Worm (Caenorhabditis elegans) whole organism, mixed stage, embryonic: ENCODE data around the gene kin-2.

Source experiments
- M03D4.4 ChIP-seq: sonication (generic microtip); optimal IDR thresholded peaks from 2 replicates; lab custom pipeline; 2017; ENCODE audit warnings: mild to moderate bottlenecking, missing genetic modification characterization, missing compliant biosample characterization
- bed-3 ChIP-seq: fragments of 200-800 bp; sonication (Bioruptor generic); optimal IDR thresholded peaks from 3 replicates; lab custom pipeline; 2018; ENCODE audit warnings: mild to moderate bottlenecking, missing genetic modification characterization, moderate library complexity, missing compliant biosample characterization
- blmp-1 ChIP-seq: fragments of 150-350 bp; optimal IDR thresholded peaks from 2 replicates; lab custom pipeline; 2014; ENCODE audit warnings: missing biosample characterization, missing genetic modification characterization
- ceh-39 ChIP-seq: fragments of 150-350 bp; optimal IDR thresholded peaks from 2 replicates; lab custom pipeline; 2014; ENCODE audit warnings: missing biosample characterization, missing genetic modification characterization
- ceh-43 ChIP-seq: fragments of 200-800 bp; sonication (Bioruptor generic); optimal IDR thresholded peaks from 2 replicates; lab custom pipeline; 2018; ENCODE audit warnings: mild to moderate bottlenecking, missing genetic modification characterization, moderate library complexity, missing compliant biosample characterization
- ceh-83 ChIP-seq: fragments of 200-800 bp; sonication (Bioruptor generic); optimal IDR thresholded peaks from 2 replicates; lab custom pipeline; 2018; ENCODE audit warnings: mild to moderate bottlenecking, missing genetic modification characterization, missing compliant biosample characterization
- ces-1 ChIP-seq: fragments of 150-350 bp; optimal IDR thresholded peaks from 2 replicates; lab custom pipeline; 2014; ENCODE audit warnings: missing biosample characterization, missing genetic modification reagents, missing genetic modification characterization
- cnd-1 ChIP-seq: fragments of 200-800 bp; sonication (Bioruptor generic); optimal IDR thresholded peaks from 2 replicates; lab custom pipeline; 2018; ENCODE audit warnings: mild to moderate bottlenecking, missing genetic modification characterization, missing compliant biosample characterization
- drap-1 ChIP-seq: fragments of 200-800 bp; sonication (Bioruptor generic); optimal IDR thresholded peaks from 3 replicates; lab custom pipeline; 2018; ENCODE audit warnings: mild to moderate bottlenecking, missing genetic modification characterization, missing compliant biosample characterization
- elt-1 ChIP-seq: sonication (generic microtip); optimal IDR thresholded peaks from 2 replicates; lab custom pipeline; 2017; ENCODE audit warnings: missing genetic modification characterization, mild to moderate bottlenecking, missing compliant biosample characterization, antibody characterized with exemption, moderate library complexity, borderline replicate concordance; ENCODE audit not compliant: insufficient read depth
- elt-3 ChIP-seq: fragments of 150-350 bp; optimal IDR thresholded peaks from 2 replicates; lab custom pipeline; 2014; ENCODE audit warnings: missing biosample characterization, missing genetic modification characterization
- hlh-1 ChIP-seq: fragments of 150-350 bp; optimal IDR thresholded peaks from 2 replicates; lab custom pipeline; 2014; ENCODE audit warnings: missing biosample characterization, missing genetic modification reagents, missing genetic modification characterization
- lin-13 ChIP-seq: fragments of 150-350 bp; optimal IDR thresholded peaks from 2 replicates; lab custom pipeline; 2014; ENCODE audit warnings: missing biosample characterization, missing genetic modification characterization
- lin-32 ChIP-seq: fragments of 200-800 bp; sonication (Bioruptor generic); optimal IDR thresholded peaks from 2 replicates; lab custom pipeline; 2018; ENCODE audit warnings: mild to moderate bottlenecking, missing genetic modification characterization, missing compliant biosample characterization
- lsy-2 ChIP-seq: fragments of 150-350 bp; optimal IDR thresholded peaks from 2 replicates; lab custom pipeline; 2014; ENCODE audit warnings: missing biosample characterization, missing genetic modification characterization
- mab-5 ChIP-seq: fragments of 150-350 bp; optimal IDR thresholded peaks from 2 replicates; lab custom pipeline; 2014; ENCODE audit warnings: missing biosample characterization, missing genetic modification characterization
- mep-1 ChIP-seq: fragments of 150-350 bp; optimal IDR thresholded peaks from 2 replicates; lab custom pipeline; 2017; ENCODE audit warnings: missing biosample characterization, missing genetic modification reagents, missing genetic modification characterization, inconsistent platforms
- nhr-12 ChIP-seq: fragments of 150-350 bp; optimal IDR thresholded peaks from 2 replicates; lab custom pipeline; 2014; ENCODE audit warnings: missing biosample characterization, missing genetic modification characterization
- nhr-2 ChIP-seq: fragments of 150-350 bp; optimal IDR thresholded peaks from 2 replicates; lab custom pipeline; 2014; ENCODE audit warnings: missing biosample characterization, missing genetic modification characterization
- nhr-76 ChIP-seq: sonication (generic microtip); optimal IDR thresholded peaks from 2 replicates; lab custom pipeline; 2017; ENCODE audit warnings: missing biosample characterization, missing genetic modification characterization
- sem-2 ChIP-seq: fragments of 200-800 bp; sonication (Bioruptor generic); optimal IDR thresholded peaks from 2 replicates; lab custom pipeline; 2018; ENCODE audit warnings: mild to moderate bottlenecking, missing genetic modification characterization, missing compliant biosample characterization
- snpc-4 ChIP-seq: fragments of 150-350 bp; optimal IDR thresholded peaks from 2 replicates; lab custom pipeline; 2014; ENCODE audit warnings: missing biosample characterization, missing genetic modification characterization
- sptf-1 ChIP-seq: sonication (generic microtip); optimal IDR thresholded peaks from 2 replicates; lab custom pipeline; 2017; ENCODE audit warnings: mild to moderate bottlenecking, missing genetic modification characterization, moderate library complexity, missing compliant biosample characterization
- tbx-8 ChIP-seq: fragments of 200-800 bp; sonication (Bioruptor generic); optimal IDR thresholded peaks from 2 replicates; lab custom pipeline; 2018; ENCODE audit warnings: mild to moderate bottlenecking, missing genetic modification characterization, moderate library complexity, missing compliant biosample characterization
- unc-39 ChIP-seq: fragments of 150-350 bp; optimal IDR thresholded peaks from 2 replicates; lab custom pipeline; 2014; ENCODE audit warnings: missing biosample characterization, missing genetic modification characterization
- unc-62 ChIP-seq: fragments of 150-350 bp; optimal IDR thresholded peaks from 2 replicates; lab custom pipeline; 2014; ENCODE audit warnings: missing biosample characterization, missing genetic modification reagents, missing genetic modification characterization
- zip-8 ChIP-seq: fragments of 150-350 bp; optimal IDR thresholded peaks from 2 replicates; lab custom pipeline; 2014; ENCODE audit warnings: missing biosample characterization, missing genetic modification characterization
- ztf-11 ChIP-seq: fragments of 150-350 bp; optimal IDR thresholded peaks from 2 replicates; lab custom pipeline; 2014; ENCODE audit warnings: missing biosample characterization, missing genetic modification characterization

Gene kin-2

DNA sequence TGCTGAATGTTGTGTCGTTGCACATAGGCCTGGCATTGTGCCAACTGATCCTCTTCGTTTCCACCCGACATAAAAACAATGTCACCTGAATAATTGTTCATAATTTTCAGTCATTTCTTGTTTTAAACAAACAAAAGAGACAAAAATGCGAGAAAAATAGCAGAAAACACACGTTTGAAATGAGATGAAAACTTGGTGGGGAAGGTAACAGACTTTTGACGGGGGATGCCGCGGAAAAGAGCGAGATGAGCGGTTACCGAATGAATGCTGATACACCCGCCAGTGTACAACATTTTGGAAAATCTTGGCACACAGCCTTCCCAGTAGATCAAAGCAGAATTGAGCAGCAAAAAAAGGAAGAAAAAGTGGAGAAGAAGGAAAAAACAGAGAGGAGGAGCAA is at the start of gene kin-2:
Gene kin-2 (minus strand): TSS at position 101 of the 400 bp plus-strand sequence.
- TF ChIP-seq unc-39 (tag; lab: Kevin White, UChicago) (no peak), ceh-39 (no peak), elt-3 (tag; lab: Kevin White, UChicago) (no peak), hlh-1 (tag; lab: Kevin White, UChicago) (no peak), nhr-2 (no peak), ztf-11 (tag; lab: Kevin White, UChicago) (no peak), sem-2 (no peak), ces-1 (no peak), lin-32 (GFP tag; lab: Kevin White, UChicago) (no peak), sptf-1 (no peak), snpc-4 (tag; lab: Kevin White, UChicago) (no peak), nhr-12 (tag; lab: Kevin White, UChicago) (no peak), lin-13 (tag; lab: Kevin White, UChicago) (no peak), M03D4.4 (tag; lab: Kevin White, UChicago) (no peak), tbx-8 (GFP tag; lab: Kevin White, UChicago) (no peak), lsy-2 (no peak), unc-62 (GFP tag; lab: Kevin White, UChicago) (no peak), nhr-76 (no peak), cnd-1 (tag; lab: Kevin White, UChicago) (no peak), ceh-43 (no peak)

ce11 chrX:6026732-6027528 is 49.3 kb upstream of the kin-2 start:
- TF ChIP-seq elt-1 (tag; lab: Kevin White, UChicago) = no peak
- no peak for TF ChIP-seq blmp-1 (tag; lab: Kevin White, UChicago)
- TF ChIP-seq lin-32 (GFP tag; lab: Kevin White, UChicago) = no peak
- TF ChIP-seq nhr-12 (tag; lab: Kevin White, UChicago) = no peak
- TF ChIP-seq cnd-1 (tag; lab: Kevin White, UChicago) = no peak
- TF ChIP-seq ces-1 = no peak
- TF ChIP-seq sem-2 = no peak
- TF ChIP-seq hlh-1 (tag; lab: Kevin White, UChicago) = no peak

DNA sequence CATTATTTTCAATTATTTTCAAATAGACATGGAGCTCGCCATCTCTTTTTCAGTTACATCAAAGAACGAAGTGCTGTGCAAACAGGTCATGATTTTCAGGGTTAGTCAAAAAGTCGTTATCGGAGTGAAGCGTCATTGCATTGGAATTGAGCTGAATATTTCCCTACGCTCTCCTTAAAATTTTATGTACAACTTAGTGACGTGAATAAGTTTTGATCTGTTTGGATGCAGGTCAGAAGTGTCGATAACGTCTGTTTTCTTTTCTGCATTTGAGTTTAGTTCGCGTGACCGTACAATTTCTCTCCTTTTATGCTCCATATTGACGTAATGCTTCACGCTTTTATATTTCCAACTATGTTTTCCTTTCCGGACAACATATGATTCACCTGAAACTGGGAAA is 47.3 kb upstream of the kin-2 start:
- TF ChIP-seq elt-1 (tag; lab: Kevin White, UChicago) = no peak
- TF ChIP-seq zip-8 (tag; lab: Kevin White, UChicago) = no peak
- TF ChIP-seq lin-13 (tag; lab: Kevin White, UChicago) = no peak
- TF ChIP-seq sptf-1 = no peak

- TF ChIP-seq ces-1 (peak; percentile 55), nhr-2 (no peak)
- TF ChIP-seq, all 35 proteins: peak for 1
Measured at ce11 chrX:6022469-6022868, 44.8 kb upstream of the kin-2 start, which contains the start of gene lelo-3. lelo-3 (minus strand) TSS chrX:6022569.

- TF ChIP-seq drap-1 (GFP tag; lab: Kevin White, UChicago) (no peak), unc-62 (GFP tag; lab: Kevin White, UChicago) (no peak), hlh-1 (tag; lab: Kevin White, UChicago) (no peak), ztf-11 (tag; lab: Kevin White, UChicago) (no peak), lin-32 (GFP tag; lab: Kevin White, UChicago) (no peak), sptf-1 (no peak), mep-1 (tag; lab: Kevin White, UChicago) (no peak), ceh-83 (no peak), zip-8 (tag; lab: Kevin White, UChicago) (no peak), mab-5 (tag; lab: Kevin White, UChicago) (no peak), cnd-1 (tag; lab: Kevin White, UChicago) (no peak), bed-3 (GFP tag; lab: Kevin White, UChicago) (no peak), tbx-8 (GFP tag; lab: Kevin White, UChicago) (no peak), ces-1 (no peak)
- TF ChIP-seq, all 35 proteins: peak for 0
Measured at ce11 chrX:6020782-6021181, 43.1 kb upstream of the kin-2 start.
